Worm (Caenorhabditis elegans): ENCODE results near the gene F11G11.4.
"Not testable (repeated sequence)": the region's sequence is repeated elsewhere in the genome, so short reads cannot be mapped to it uniquely, and the experiment has no call there.

F11G11.4 gene

ce11 chrII:4891012-4891775 is 30.8 kb downstream of the F11G11.4 start, which contains the start of gene gst-9:
gst-9 (plus strand) TSS chrII:4891585.
- TF ChIP-seq snu-23 (GFP tag; optimal IDR thresholded peaks at IDR 0.05), result peak; percentile 38
- peak in 1 of 6 experiments; percentile 34 for TF ChIP-seq elt-3 (tag; optimal IDR thresholded peaks at IDR 0.05)
- no peak for TF ChIP-seq dsc-1 (tag; optimal IDR thresholded peaks at IDR 0.05)
- TF ChIP-seq nhr-47 (tag; optimal IDR thresholded peaks at IDR 0.05), result peak; percentile 16
- TF ChIP-seq dpl-1 (GFP tag; optimal IDR thresholded peaks at IDR 0.05), result peak in 1 of 3 experiments; percentile 8
- no peak for TF ChIP-seq aha-1 (tag; optimal IDR thresholded peaks at IDR 0.05)
- no peak for TF ChIP-seq egl-27 (tag; optimal IDR thresholded peaks at IDR 0.05)
- peak; percentile 26 for TF ChIP-seq fkh-8 (tag; optimal IDR thresholded peaks at IDR 0.05)
- TF ChIP-seq nhr-85 (tag), result peak; percentile 60
- peak; percentile 80 for TF ChIP-seq aly-2 (tag; optimal IDR thresholded peaks at IDR 0.05)
- TF ChIP-seq nhr-71 (tag; optimal IDR thresholded peaks at IDR 0.05), result peak; percentile 66
- TF ChIP-seq swsn-7 (tag; optimal IDR thresholded peaks at IDR 0.05), result peak; percentile 7
- no peak for TF ChIP-seq C34B4.2 (tag; optimal IDR thresholded peaks at IDR 0.05)
- TF ChIP-seq nhr-19 (GFP tag; conservative IDR thresholded peaks at IDR 0.05), result peak; percentile 21; the same call in 1 of the 2 replicates
- TF ChIP-seq tbx-2 (tag; optimal IDR thresholded peaks at IDR 0.05), result no peak
- TF ChIP-seq lin-35 (GFP tag; optimal IDR thresholded peaks at IDR 0.05), result peak in 1 of 2 experiments; percentile 34
- peak; percentile 0 to 7 for TF ChIP-seq efl-1 (optimal IDR thresholded peaks at IDR 0.05)
- peak in 1 of 2 experiments; percentile 55 for TF ChIP-seq efl-1 (GFP tag; optimal IDR thresholded peaks at IDR 0.05 in 1 of 2)
- TF ChIP-seq irx-1 (tag; optimal IDR thresholded peaks at IDR 0.05), result no peak
- TF ChIP-seq nhr-20 (tag; optimal IDR thresholded peaks at IDR 0.05), result peak; percentile 47
- no peak for TF ChIP-seq alr-1 (tag; optimal IDR thresholded peaks at IDR 0.05; ENCODE audit: borderline replicate concordance)
- peak; percentile 38 for TF ChIP-seq mep-1 (tag; optimal IDR thresholded peaks at IDR 0.05)
- TF ChIP-seq ama-1 (optimal IDR thresholded peaks at IDR 0.05), result peak; percentile 77
- TF ChIP-seq skn-1 (tag; optimal IDR thresholded peaks at IDR 0.05), result peak; percentile 37
- TF ChIP-seq ztf-11 (tag; optimal IDR thresholded peaks at IDR 0.05), result no peak
- peak; percentile 63 for TF ChIP-seq elt-2 (tag; optimal IDR thresholded peaks at IDR 0.05)
- TF ChIP-seq tlp-1 (tag; optimal IDR thresholded peaks at IDR 0.05), result no peak
- no peak for TF ChIP-seq mdl-1 (tag; optimal IDR thresholded peaks at IDR 0.05)
- TF ChIP-seq lin-14 (GFP tag; optimal IDR thresholded peaks at IDR 0.05), result peak; percentile 17

- no peak for TF ChIP-seq nhr-84 (tag; optimal IDR thresholded peaks at IDR 0.05)
- TF ChIP-seq Y116A8C.19 (tag; optimal IDR thresholded peaks at IDR 0.05; ENCODE audit: borderline replicate concordance), result no peak
- TF ChIP-seq unc-86 (tag; optimal IDR thresholded peaks at IDR 0.05), result no peak
These were observed 32.2 kb downstream of the F11G11.4 start, which contains the start of gene msp-33 for ce11 chrII:4892594-4892993. msp-33 (minus strand) TSS chrII:4892694.

- not testable (repeated sequence) for TF ChIP-seq vab-15, egl-27, ceh-82 (tag; optimal IDR thresholded peaks at IDR 0.05)
These were observed 38.1 kb downstream of the F11G11.4 start, which contains the start of gene msp-32 for ce11 chrII:4898529-4898928. msp-32 (plus strand) TSS chrII:4898829.

ce11 chrII:4902035-4902434 is 41.6 kb downstream of the F11G11.4 start, which contains the start of gene R05F9.9:
R05F9.9 (minus strand) TSS chrII:4902100.
- TF ChIP-seq alr-1 (tag; optimal IDR thresholded peaks at IDR 0.05; ENCODE audit: borderline replicate concordance) (no peak), ceh-8 (GFP tag; optimal IDR thresholded peaks at IDR 0.05) (no peak), pag-3 (tag; optimal IDR thresholded peaks at IDR 0.05; ENCODE audit: borderline replicate concordance, insufficient read depth) (no peak), ztf-4 (tag; optimal IDR thresholded peaks at IDR 0.05) (no peak), ceh-82 (tag; optimal IDR thresholded peaks at IDR 0.05) (peak in 1 of 3 experiments; percentile 40), ama-1 (optimal IDR thresholded peaks at IDR 0.05) (peak; percentile 61), skn-1 (tag; optimal IDR thresholded peaks at IDR 0.05) (peak; percentile 35), tbx-2 (tag; optimal IDR thresholded peaks at IDR 0.05) (peak; percentile 3), aly-2 (tag; optimal IDR thresholded peaks at IDR 0.05) (peak; percentile 24), nhr-28 (tag; optimal IDR thresholded peaks at IDR 0.05) (no peak), lin-35 (GFP tag; optimal IDR thresholded peaks at IDR 0.05) (peak; percentile 33 to 67), hpl-2 (GFP tag; optimal IDR thresholded peaks at IDR 0.05) (no peak), snu-23 (GFP tag; optimal IDR thresholded peaks at IDR 0.05) (peak; percentile 48), lin-14 (GFP tag; optimal IDR thresholded peaks at IDR 0.05) (peak; percentile 25), swsn-7 (tag; optimal IDR thresholded peaks at IDR 0.05) (no peak), ceh-88 (GFP tag; IDR thresholded peaks at IDR 0.05) (no peak), xbp-1 (tag; optimal IDR thresholded peaks at IDR 0.05) (peak; percentile 7), ceh-63 (GFP tag; optimal IDR thresholded peaks at IDR 0.05) (no peak), mef-2 (tag; optimal IDR thresholded peaks at IDR 0.05) (no peak), elt-2 (tag; optimal IDR thresholded peaks at IDR 0.05) (peak; percentile 71), hlh-17 (GFP tag; optimal IDR thresholded peaks at IDR 0.05; ENCODE audit: borderline replicate concordance) (no peak)
